Worm (Caenorhabditis elegans) whole organism, L4 larva: Measurements from ENCODE around the gene C16C8.11.

Experiments used
- F37D6.2 ChIP-seq: sonication (generic microtip); optimal IDR thresholded peaks from 2 replicates; lab custom pipeline; 2016; ENCODE audit warnings: mild to moderate bottlenecking, missing genetic modification characterization, missing compliant biosample characterization
- F49E8.2 ChIP-seq: sonication (generic microtip); optimal IDR thresholded peaks from 2 replicates; lab custom pipeline; 2016; ENCODE audit warnings: missing compliant biosample characterization, mild to moderate bottlenecking, missing genetic modification characterization, borderline replicate concordance
- T26A8.4 ChIP-seq: fragments of 200-800 bp; sonication (Bioruptor generic); IDR thresholded peaks from 2 replicates; pipeline ENCODE4 v1.3.6; 2022; ENCODE audit warnings: missing genetic modification characterization, missing compliant biosample characterization
- Y105C5A.15 ChIP-seq: fragments of 200-800 bp; sonication (Bioruptor generic); IDR thresholded peaks from 2 replicates; pipeline ENCODE4 v1.3.6; 2022; ENCODE audit warnings: missing genetic modification characterization, missing compliant biosample characterization
- Y75B8A.6 ChIP-seq: fragments of 200-800 bp; sonication (Bioruptor generic); IDR thresholded peaks from 2 replicates; pipeline ENCODE4 v1.3.6; 2022; ENCODE audit warnings: missing genetic modification reagents, missing genetic modification characterization, missing compliant biosample characterization
- ZK546.5 ChIP-seq, 2 experiments: sonication (generic microtip); optimal IDR thresholded peaks; 2 replicates each; lab custom pipeline; 2017; ENCODE audit warnings: missing biosample characterization in 2 of 2, missing genetic modification characterization in 2 of 2
- aha-1 ChIP-seq: fragments of 150-350 bp; peaks from one replicate; lab custom pipeline; 2014; ENCODE audit warnings: missing biosample characterization, missing genetic modification characterization
- attf-4 ChIP-seq: sonication (generic microtip); optimal IDR thresholded peaks from 3 replicates; lab custom pipeline; 2017; ENCODE audit warnings: missing biosample characterization, missing genetic modification characterization
- ceh-20 ChIP-seq: fragments of 200-800 bp; sonication (Bioruptor generic); IDR thresholded peaks from 2 replicates; pipeline ENCODE4 v1.3.6; 2022; ENCODE audit warnings: missing genetic modification reagents, missing genetic modification characterization, missing compliant biosample characterization
- ceh-32 ChIP-seq: sonication (generic microtip); optimal IDR thresholded peaks from 2 replicates; lab custom pipeline; 2016; ENCODE audit warnings: mild to moderate bottlenecking, missing genetic modification characterization, missing compliant biosample characterization; ENCODE audit not compliant: poor library complexity
- ceh-62 ChIP-seq: sonication (generic microtip); optimal IDR thresholded peaks from 2 replicates; lab custom pipeline; 2017; ENCODE audit warnings: missing biosample characterization, missing genetic modification characterization
- daf-12 ChIP-seq: fragments of 150-350 bp; optimal IDR thresholded peaks from 2 replicates; lab custom pipeline; 2014; ENCODE audit warnings: missing biosample characterization, missing genetic modification reagents, missing genetic modification characterization
- daf-16 ChIP-seq, 3 experiments: sonication (generic microtip); optimal IDR thresholded peaks; 2 replicates each; lab custom pipeline; 2016 to 2017; ENCODE audit warnings: missing genetic modification characterization in 3 of 3, missing genetic modification reagents in 3 of 3, mild to moderate bottlenecking in 2 of 3, missing compliant biosample characterization in 2 of 3, missing biosample characterization in 1 of 3, moderate library complexity in 1 of 3
- daf-19 ChIP-seq: fragments of 200-800 bp; sonication (Bioruptor generic); conservative IDR thresholded peaks from 2 replicates; pipeline ENCODE4 v1.3.6; 2022; ENCODE audit warnings: missing genetic modification characterization, missing compliant biosample characterization
- dmd-9 ChIP-seq: fragments of 200-800 bp; sonication (Bioruptor generic); IDR thresholded peaks from 2 replicates; pipeline ENCODE4 v1.3.6; 2022; ENCODE audit warnings: missing genetic modification reagents, missing genetic modification characterization, missing compliant biosample characterization
- dpl-1 ChIP-seq: fragments of 150-350 bp; optimal IDR thresholded peaks from 2 replicates; lab custom pipeline; 2014; ENCODE audit warnings: missing biosample characterization, missing genetic modification reagents, missing genetic modification characterization
- egl-43 ChIP-seq: fragments of 200-800 bp; sonication (Bioruptor generic); IDR thresholded peaks from 2 replicates; pipeline ENCODE4 v1.3.6; 2022; ENCODE audit warnings: missing genetic modification reagents, missing genetic modification characterization, missing compliant biosample characterization
- gei-8 ChIP-seq: fragments of 200-800 bp; sonication (Bioruptor generic); optimal IDR thresholded peaks from 2 replicates; lab custom pipeline; 2018; ENCODE audit warnings: mild to moderate bottlenecking, missing genetic modification characterization, missing compliant biosample characterization
- hif-1 ChIP-seq, 2 experiments: sonication (generic microtip); optimal IDR thresholded peaks; 2 replicates each; lab custom pipeline; 2016 to 2017; ENCODE audit warnings: missing compliant biosample characterization in 2 of 2, missing genetic modification characterization in 2 of 2, missing genetic modification reagents in 2 of 2, missing genotype in 2 of 2, mild to moderate bottlenecking in 1 of 2
- hmg-1.1 ChIP-seq: fragments of 200-800 bp; sonication (Bioruptor generic); IDR thresholded peaks from 2 replicates; pipeline ENCODE4 v1.3.6; 2022; ENCODE audit warnings: missing genetic modification reagents, missing genetic modification characterization, missing compliant biosample characterization
- lim-7 ChIP-seq: fragments of 200-800 bp; sonication (Bioruptor generic); IDR thresholded peaks from 2 replicates; pipeline ENCODE4 v1.3.6; 2022; ENCODE audit warnings: missing genetic modification characterization, missing compliant biosample characterization
- lin-13 ChIP-seq: fragments of 150-350 bp; optimal IDR thresholded peaks from 2 replicates; lab custom pipeline; 2014; ENCODE audit warnings: missing biosample characterization, missing genetic modification reagents, missing genetic modification characterization
- lin-15B ChIP-seq: fragments of 150-350 bp; sonication (generic microtip); optimal IDR thresholded peaks from 3 replicates; lab custom pipeline; 2014; ENCODE audit warnings: missing biosample characterization, missing genetic modification characterization
- lin-39 ChIP-seq: fragments of 150-350 bp; optimal IDR thresholded peaks from 2 replicates; lab custom pipeline; 2014; ENCODE audit warnings: missing biosample characterization, missing genetic modification reagents, missing genetic modification characterization
- madf-5 ChIP-seq, 2 experiments: fragments of 200-800 bp; sonication (Bioruptor generic); IDR thresholded peaks; 2 replicates each; pipeline ENCODE4 v1.3.6; 2022; ENCODE audit warnings: missing compliant biosample characterization in 2 of 2, missing genetic modification characterization in 2 of 2
- madf-9 ChIP-seq: fragments of 200-800 bp; sonication (Bioruptor generic); conservative IDR thresholded peaks from 2 replicates; pipeline ENCODE4 v1.3.6; 2022; ENCODE audit warnings: missing genetic modification reagents, missing genetic modification characterization, missing compliant biosample characterization
- mep-1 ChIP-seq: fragments of 150-350 bp; sonication (generic microtip); optimal IDR thresholded peaks from 3 replicates; lab custom pipeline; 2014; ENCODE audit warnings: missing biosample characterization, missing genetic modification characterization
- nhr-102 ChIP-seq: sonication (generic microtip); optimal IDR thresholded peaks from 2 replicates; lab custom pipeline; 2016; ENCODE audit warnings: mild to moderate bottlenecking, missing genetic modification characterization, moderate library complexity, missing compliant biosample characterization
- nhr-11 ChIP-seq: fragments of 150-350 bp; optimal IDR thresholded peaks from 2 replicates; lab custom pipeline; 2014; ENCODE audit warnings: missing biosample characterization, missing genetic modification characterization
- nhr-111 ChIP-seq: fragments of 200-800 bp; sonication (Bioruptor generic); optimal IDR thresholded peaks from 2 replicates; lab custom pipeline; 2018; ENCODE audit warnings: mild to moderate bottlenecking, missing genetic modification characterization, missing compliant biosample characterization
- nhr-237 ChIP-seq: sonication (generic microtip); optimal IDR thresholded peaks from 2 replicates; lab custom pipeline; 2017; ENCODE audit warnings: missing biosample characterization, missing genetic modification characterization
- nhr-28 ChIP-seq: fragments of 150-350 bp; optimal IDR thresholded peaks from 2 replicates; lab custom pipeline; 2014; ENCODE audit warnings: missing biosample characterization, missing genetic modification characterization
- nhr-6 ChIP-seq: fragments of 150-350 bp; optimal IDR thresholded peaks from 2 replicates; lab custom pipeline; 2014; ENCODE audit warnings: missing biosample characterization, missing genetic modification characterization
- nhr-76 ChIP-seq: fragments of 150-350 bp; optimal IDR thresholded peaks from 2 replicates; lab custom pipeline; 2014; ENCODE audit warnings: missing biosample characterization, missing genetic modification characterization
- tra-1 ChIP-seq: fragments of 200-800 bp; sonication (Bioruptor generic); IDR thresholded peaks from 2 replicates; pipeline ENCODE4 v1.3.6; 2022; ENCODE audit warnings: missing genetic modification reagents, missing genetic modification characterization, missing compliant biosample characterization
- unc-130 ChIP-seq: sonication (generic microtip); optimal IDR thresholded peaks from 2 replicates; lab custom pipeline; 2016; ENCODE audit warnings: missing genetic modification reagents, missing genetic modification characterization, missing compliant biosample characterization
- unc-39 ChIP-seq: sonication (generic microtip); optimal IDR thresholded peaks from 2 replicates; lab custom pipeline; 2017; ENCODE audit warnings: missing biosample characterization, missing genetic modification characterization
- unc-62 ChIP-seq, 3 experiments: fragments of 150-350 bp in 1 of 3; sonication (generic microtip); optimal IDR thresholded peaks in 2 of 3; peaks in 1 of 3; 1 replicate in 1 of 3; 2 replicates in 2 of 3; lab custom pipeline; 2014 to 2017; ENCODE audit warnings: missing biosample characterization in 3 of 3, missing genetic modification characterization in 3 of 3, missing genetic modification reagents in 3 of 3, missing genotype in 1 of 3
- vab-7 ChIP-seq: fragments of 200-800 bp; sonication (Bioruptor generic); IDR thresholded peaks from 2 replicates; pipeline ENCODE4 v1.3.6; 2022; ENCODE audit warnings: missing genetic modification reagents, missing genetic modification characterization, missing compliant biosample characterization
- ztf-11 ChIP-seq: fragments of 150-350 bp; optimal IDR thresholded peaks from 2 replicates; lab custom pipeline; 2014; ENCODE audit warnings: missing biosample characterization, missing genetic modification characterization
- ztf-7 ChIP-seq: fragments of 150-350 bp; optimal IDR thresholded peaks from 2 replicates; lab custom pipeline; 2014; ENCODE audit warnings: missing biosample characterization, missing genetic modification characterization

C16C8.11 gene

ce11 chrII:3453521-3453920 is at the start of gene C16C8.11:
Gene C16C8.11, plus strand, starts transcription at chrII:3453708.
- TF ChIP-seq F37D6.2 (no peak), madf-9 (GFP tag; lab: Robert Waterston, UW) (no peak), hmg-1.1 (GFP tag; lab: Robert Waterston, UW) (no peak), F49E8.2 (tag; lab: Kevin White, UChicago) (no peak), nhr-28 (tag; lab: Kevin White, UChicago) (no peak), lim-7 (GFP tag; lab: Robert Waterston, UW) (no peak), egl-43 (GFP tag; lab: Robert Waterston, UW) (no peak), ZK546.5 (tag; optimal IDR thresholded peaks at IDR 0.05; lab: Kevin White, UChicago) (no peak), daf-19 (GFP tag; lab: Robert Waterston, UW) (no peak), daf-12 (tag; lab: Kevin White, UChicago) (no peak), Y75B8A.6 (no peak), lin-13 (GFP tag; lab: Kevin White, UChicago) (no peak), tra-1 (GFP tag; lab: Robert Waterston, UW) (no peak), vab-7 (GFP tag; lab: Robert Waterston, UW) (no peak), aha-1 (tag; lab: Kevin White, UChicago) (no peak), lin-15B (tag; lab: Kevin White, UChicago) (no peak), nhr-11 (no peak), T26A8.4 (GFP tag; lab: Robert Waterston, UW) (no peak)

ce11 chrII:3414383-3414910 is 39.1 kb upstream of the C16C8.11 start, which contains the start of the genes F18A12.7 and F18A12.2:
Gene F18A12.7, minus strand, starts transcription at chrII:3414483.
Gene F18A12.2, plus strand, starts transcription at chrII:3414860.
- TF ChIP-seq ceh-62 (tag; lab: Kevin White, UChicago) (no peak), ceh-20 (GFP tag; lab: Robert Waterston, UW) (no peak), F49E8.2 (tag; lab: Kevin White, UChicago) (no peak), unc-130 (GFP tag; lab: Kevin White, UChicago) (no peak), lim-7 (GFP tag; lab: Robert Waterston, UW) (no peak), dmd-9 (no peak), nhr-111 (GFP tag; lab: Kevin White, UChicago) (no peak), nhr-6 (no peak), Y105C5A.15 (GFP tag; lab: Robert Waterston, UW) (no peak), vab-7 (GFP tag; lab: Robert Waterston, UW) (no peak), lin-39 (no peak), mep-1 (no peak), ceh-32 (no peak), ztf-11 (no peak), nhr-102 (tag; lab: Kevin White, UChicago) (no peak), gei-8 (GFP tag; lab: Kevin White, UChicago) (no peak), ztf-7 (no peak), daf-16 (GFP tag; optimal IDR thresholded peaks at IDR 0.05; lab: Kevin White, UChicago) (no peak), daf-16 (tag; optimal IDR thresholded peaks at IDR 0.05; lab: Kevin White, UChicago) (no peak), dpl-1 (no peak)
- TF ChIP-seq, all 104 proteins: peak for 0

DNA sequence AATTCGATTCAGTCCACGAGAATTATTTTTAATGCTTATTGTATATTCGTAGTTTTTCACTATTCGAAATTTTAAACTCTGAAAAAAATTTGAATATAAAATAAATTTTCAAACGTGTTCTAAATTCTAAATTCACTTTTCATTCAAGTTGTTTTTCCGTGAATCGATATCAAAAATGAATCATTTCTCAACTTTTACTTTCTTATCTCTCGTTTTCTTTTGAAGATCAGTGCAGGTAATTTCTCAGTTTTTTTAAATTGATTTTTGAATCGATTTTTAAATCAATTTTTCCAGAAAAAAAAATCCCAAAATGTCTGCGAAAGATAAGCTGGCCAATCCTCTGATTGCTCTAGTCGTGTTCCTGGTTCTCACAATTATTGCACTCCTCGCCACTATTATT is 37.0 kb upstream of the C16C8.11 start, which contains the start of gene nep-6:
Gene nep-6 (plus strand): TSS at position 301 of the 400 bp plus-strand sequence.
- no peak for TF ChIP-seq attf-4
- no peak for TF ChIP-seq aha-1 (tag; lab: Kevin White, UChicago)
- TF ChIP-seq madf-5 (GFP tag; IDR thresholded peaks at IDR 0.05; lab: Robert Waterston, UW) = no peak
- no peak for TF ChIP-seq hif-1 (tag; optimal IDR thresholded peaks at IDR 0.05; lab: Kevin White, UChicago)
- no peak for TF ChIP-seq unc-62 (GFP tag; optimal IDR thresholded peaks at IDR 0.05 in 1 of 2; lab: Kevin White, UChicago)
- no peak for TF ChIP-seq unc-62 (tag; optimal IDR thresholded peaks at IDR 0.05; lab: Kevin White, UChicago)
- no peak for TF ChIP-seq unc-39
- TF ChIP-seq daf-12 (tag; lab: Kevin White, UChicago) = no peak
- no peak for TF ChIP-seq nhr-76 (tag; lab: Kevin White, UChicago)
- no peak for TF ChIP-seq ztf-7
- no peak for TF ChIP-seq lin-13 (GFP tag; lab: Kevin White, UChicago)
- TF ChIP-seq lin-15B (tag; lab: Kevin White, UChicago) = no peak
- no peak for TF ChIP-seq nhr-237 (tag; lab: Kevin White, UChicago)
- TF ChIP-seq F37D6.2 = no peak
- TF ChIP-seq, all 104 proteins: peak for 0
